Worm (Caenorhabditis elegans): ENCODE results near the gene C18G1.8.
"Not testable (repeated sequence)": the region's sequence is repeated elsewhere in the genome, so short reads cannot be mapped to it uniquely, and the experiment has no call there.

C18G1.8 gene

ce11 chrV:4770408-4770947 lies 4.1 kb upstream of the C18G1.8 start, which contains the start of gene elt-7:
Gene elt-7, plus strand, starts transcription at chrV:4770670.
- no peak for TF ChIP-seq unc-62 (GFP tag; optimal IDR thresholded peaks at IDR 0.05)

DNA sequence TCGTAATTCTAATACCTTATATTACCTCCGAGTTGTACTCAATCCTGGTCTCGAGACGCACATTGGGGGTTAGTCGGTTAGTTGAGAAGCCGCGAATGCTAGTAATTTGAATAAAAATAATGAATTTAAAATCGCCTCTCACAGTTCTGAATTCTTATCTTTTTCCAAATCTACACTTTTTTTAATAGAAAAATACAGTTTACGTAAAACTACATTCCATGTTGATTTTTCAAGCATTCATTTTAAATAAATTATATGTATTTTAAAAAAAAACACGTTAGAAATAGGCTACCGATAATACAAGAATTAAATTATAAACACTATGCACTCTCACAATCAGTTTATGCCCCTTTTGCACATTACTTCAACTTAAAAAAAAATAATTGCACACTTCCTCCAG lies 3.2 kb upstream of the C18G1.8 start, which contains the start of gene C18G1.9:
Gene C18G1.9 (minus strand): TSS at position 101 of the 400 bp plus-strand sequence.
- no peak for TF ChIP-seq unc-62 (GFP tag; optimal IDR thresholded peaks at IDR 0.05)

ce11 chrV:4760674-4761073 lies 5.7 kb downstream of the C18G1.8 start, which contains the start of gene bgnt-1.4:
Gene bgnt-1.4, plus strand, starts transcription at chrV:4760974.
- TF ChIP-seq unc-62 (GFP tag; optimal IDR thresholded peaks at IDR 0.05), result not testable (repeated sequence)

- TF ChIP-seq unc-62 (GFP tag; optimal IDR thresholded peaks at IDR 0.05), result no peak
These were observed 7.9 kb downstream of the C18G1.8 start for ce11 chrV:4758540-4758939.

ce11 chrV:4758019-4758418 lies 8.4 kb downstream of the C18G1.8 start:
- no peak for TF ChIP-seq unc-62 (GFP tag; optimal IDR thresholded peaks at IDR 0.05)

DNA sequence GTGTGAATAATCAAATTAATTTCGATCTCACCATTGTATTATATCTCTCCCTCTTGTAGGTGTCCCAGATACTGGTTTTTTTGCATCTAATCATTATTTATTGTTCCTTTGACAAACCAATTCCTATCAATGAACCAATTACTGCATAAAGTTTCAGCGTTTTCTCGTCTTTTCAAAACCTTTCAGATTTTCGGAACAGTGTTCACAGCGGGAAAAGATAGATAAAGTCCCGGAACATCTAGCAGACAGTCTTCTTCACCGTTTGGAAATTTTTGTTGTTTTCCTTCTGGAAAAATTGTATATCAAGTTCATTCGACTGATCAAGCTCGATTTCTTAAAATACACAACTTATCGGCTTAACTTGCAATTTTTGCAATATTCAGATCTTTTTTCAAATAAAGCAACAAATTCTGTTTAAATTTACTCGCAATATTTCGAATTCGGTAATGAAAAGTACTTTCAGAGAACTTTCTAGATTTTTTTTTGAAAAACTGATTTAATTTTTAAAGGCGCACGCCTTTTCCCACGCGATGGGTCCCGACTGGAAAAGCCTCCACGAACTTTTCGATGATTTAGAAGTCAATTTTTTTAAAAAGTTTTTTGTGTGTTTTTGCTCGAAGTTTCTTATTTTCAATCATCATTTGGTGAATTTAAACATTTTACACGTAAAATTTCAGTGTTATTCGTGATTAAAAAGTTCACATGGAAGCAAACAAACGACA lies 10.9 kb downstream of the C18G1.8 start, which contains the start of gene pgl-3:
Gene pgl-3 (plus strand): TSS at position 672 of the 722 bp plus-strand sequence.
- TF ChIP-seq unc-62 (GFP tag; optimal IDR thresholded peaks at IDR 0.05), result no peak

ce11 chrV:4754684-4755211 lies 11.7 kb downstream of the C18G1.8 start:
- no peak for TF ChIP-seq unc-62 (GFP tag; optimal IDR thresholded peaks at IDR 0.05)

DNA sequence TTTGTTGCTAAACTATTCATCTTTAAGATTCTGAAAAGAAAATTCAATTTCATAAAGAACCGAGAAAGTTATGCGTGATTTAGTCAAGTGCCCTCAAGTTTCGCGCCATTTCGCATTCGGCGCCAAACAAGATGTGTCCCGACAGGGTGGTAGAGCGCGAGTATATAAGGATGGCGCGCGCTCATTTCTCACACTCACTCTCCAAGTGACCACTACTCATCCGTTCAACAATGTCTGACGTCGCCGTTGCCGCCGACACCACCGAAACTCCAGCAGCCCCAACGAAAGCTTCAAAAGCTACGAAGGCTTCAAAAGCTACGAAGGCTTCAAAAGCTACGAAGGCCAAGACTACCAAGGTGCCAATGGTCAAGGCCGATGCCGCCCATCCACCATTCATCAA lies 12.3 kb downstream of the C18G1.8 start, which contains the start of gene hil-4:
Gene hil-4 (plus strand): TSS at position 191 of the 400 bp plus-strand sequence.
- no peak for TF ChIP-seq unc-62 (GFP tag; optimal IDR thresholded peaks at IDR 0.05)

ce11 chrV:4750294-4750693 lies 16.1 kb downstream of the C18G1.8 start, which contains the start of gene C18G1.6:
Gene C18G1.6, plus strand, starts transcription at chrV:4750594.
- TF ChIP-seq unc-62 (GFP tag; optimal IDR thresholded peaks at IDR 0.05), result no peak

- TF ChIP-seq unc-62 (GFP tag; optimal IDR thresholded peaks at IDR 0.05), result no peak
These were observed 21.1 kb downstream of the C18G1.8 start, which contains the start of gene C18G1.7 for ce11 chrV:4745269-4745668. Gene C18G1.7, plus strand, starts transcription at chrV:4745569.

ce11 chrV:4742190-4742589 lies 24.2 kb downstream of the C18G1.8 start, which contains the start of gene ugt-61:
Gene ugt-61, plus strand, starts transcription at chrV:4742422.
- no peak for TF ChIP-seq unc-62 (GFP tag; optimal IDR thresholded peaks at IDR 0.05)

- no peak for TF ChIP-seq unc-62 (GFP tag; optimal IDR thresholded peaks at IDR 0.05)
These were observed 28.7 kb downstream of the C18G1.8 start, which contains the start of gene F39G3.2 for ce11 chrV:4737727-4738126. Gene F39G3.2, plus strand, starts transcription at chrV:4737831.

- no peak for TF ChIP-seq unc-62 (GFP tag; optimal IDR thresholded peaks at IDR 0.05)
These were observed 31.8 kb downstream of the C18G1.8 start for ce11 chrV:4734608-4735007.

DNA sequence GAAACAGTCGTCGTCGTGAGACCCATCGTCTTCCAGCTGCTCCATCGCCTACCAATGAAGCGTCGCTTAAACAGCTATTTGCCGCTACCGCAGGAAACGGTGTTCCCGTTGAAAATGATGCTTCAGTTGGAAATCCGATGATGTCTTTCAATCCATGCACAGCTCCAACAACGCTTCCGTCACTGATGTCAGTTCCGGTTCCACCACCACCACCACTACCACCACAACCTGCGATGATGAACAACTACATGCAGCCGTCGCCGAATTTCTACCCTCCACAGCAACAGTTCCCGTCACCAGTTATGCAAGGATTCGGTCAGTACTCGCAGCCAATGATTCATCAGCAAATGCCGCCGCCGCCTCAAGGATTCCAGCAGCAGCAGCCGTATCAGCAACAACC lies 32.4 kb downstream of the C18G1.8 start:
- TF ChIP-seq unc-62 (GFP tag; optimal IDR thresholded peaks at IDR 0.05), result no peak

ce11 chrV:4731154-4731961 lies 35.0 kb downstream of the C18G1.8 start, which contains the start of gene F39G3.3:
Gene F39G3.3, plus strand, starts transcription at chrV:4731911.
- TF ChIP-seq unc-62 (GFP tag; optimal IDR thresholded peaks at IDR 0.05), result no peak

- no peak for TF ChIP-seq unc-62 (GFP tag; optimal IDR thresholded peaks at IDR 0.05)
These were observed 36.3 kb downstream of the C18G1.8 start, which contains the start of gene tig-2 for ce11 chrV:4730075-4730474. Gene tig-2, minus strand, starts transcription at chrV:4730161.
